Worm (Caenorhabditis elegans): ENCODE measurements around the gene C32H11.3.
"Not testable (repeated sequence)": the region's sequence is repeated elsewhere in the genome, so short reads cannot be mapped to it uniquely, and the experiment has no call there.

C32H11.3 gene

DNA sequence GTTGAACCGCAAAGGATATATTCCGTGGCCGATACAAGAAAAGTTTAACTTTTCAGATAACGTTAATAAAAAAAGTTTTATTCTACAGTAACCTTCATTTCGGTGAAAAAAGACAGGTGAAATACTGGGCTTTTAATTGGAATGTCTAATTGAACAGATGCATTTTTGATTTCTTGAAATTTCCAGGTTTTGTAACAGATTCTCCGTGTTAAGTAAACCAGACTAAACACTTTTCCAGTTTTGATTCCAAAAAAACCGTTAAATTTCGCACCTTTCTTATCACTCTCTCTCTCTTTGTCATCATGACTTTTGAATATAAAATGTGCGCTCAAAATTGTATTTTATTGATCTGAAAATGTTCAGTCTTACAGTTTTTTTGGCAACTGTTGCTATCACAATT lies at the start of gene C32H11.3:
C32H11.3 (plus strand) TSS at position 301 of the 400 bp plus-strand sequence.
- TF ChIP-seq fkh-2 (tag; optimal IDR thresholded peaks at IDR 0.05), result no peak
- no peak for TF ChIP-seq jun-1 (tag; optimal IDR thresholded peaks at IDR 0.05)
- TF ChIP-seq nhr-11 (tag; optimal IDR thresholded peaks at IDR 0.05), result no peak
- TF ChIP-seq ZK546.5 (tag; optimal IDR thresholded peaks at IDR 0.05), result no peak

- TF ChIP-seq tbx-2 (tag; optimal IDR thresholded peaks at IDR 0.05), result no peak
- TF ChIP-seq sea-2 (GFP tag; optimal IDR thresholded peaks at IDR 0.05), result no peak
- no peak for TF ChIP-seq nhr-76 (tag; optimal IDR thresholded peaks at IDR 0.05)
- no peak for TF ChIP-seq ama-1 (optimal IDR thresholded peaks at IDR 0.05)
- TF ChIP-seq jun-1 (tag; optimal IDR thresholded peaks at IDR 0.05), result no peak
- no peak for TF ChIP-seq ztf-4 (tag; optimal IDR thresholded peaks at IDR 0.05)
- peak; percentile 71 for TF ChIP-seq elt-2 (tag; optimal IDR thresholded peaks at IDR 0.05)
- no peak for TF ChIP-seq lin-39 (tag; optimal IDR thresholded peaks at IDR 0.05)
- TF ChIP-seq ceh-9 (tag; optimal IDR thresholded peaks at IDR 0.05), result no peak
- peak; percentile 21 for TF ChIP-seq pqm-1 (tag; optimal IDR thresholded peaks at IDR 0.05)
- no peak for TF ChIP-seq nfya-1 (tag; optimal IDR thresholded peaks at IDR 0.05; ENCODE audit: insufficient read depth)
- TF ChIP-seq lin-15B (tag; optimal IDR thresholded peaks at IDR 0.05), result no peak
- TF ChIP-seq nhr-11 (tag; optimal IDR thresholded peaks at IDR 0.05), result no peak
- TF ChIP-seq mdl-1 (tag; optimal IDR thresholded peaks at IDR 0.05), result no peak
- TF ChIP-seq eor-1 (tag; optimal IDR thresholded peaks at IDR 0.05), result no peak
- TF ChIP-seq egl-5 (tag; optimal IDR thresholded peaks at IDR 0.05), result no peak
Observed at ce11 chrIV:12869383-12869782, 49.0 kb upstream of the C32H11.3 start.

- no peak for TF ChIP-seq tbx-2 (tag; optimal IDR thresholded peaks at IDR 0.05)
- TF ChIP-seq ztf-4 (tag; optimal IDR thresholded peaks at IDR 0.05), result no peak
- TF ChIP-seq fkh-10 (GFP tag; optimal IDR thresholded peaks at IDR 0.05), result no peak
- TF ChIP-seq elt-2 (tag; optimal IDR thresholded peaks at IDR 0.05), result peak; percentile 19
- no peak for TF ChIP-seq aly-2 (tag; optimal IDR thresholded peaks at IDR 0.05)
- TF ChIP-seq snpc-4 (tag; optimal IDR thresholded peaks at IDR 0.05), result peak; percentile 31
- TF ChIP-seq pha-4 (tag; optimal IDR thresholded peaks at IDR 0.05), result no peak
- no peak for TF ChIP-seq ceh-28 (tag; optimal IDR thresholded peaks at IDR 0.05)
- no peak for TF ChIP-seq hmg-11 (tag; optimal IDR thresholded peaks at IDR 0.05)
Observed at ce11 chrIV:12869812-12870211, 48.5 kb upstream of the C32H11.3 start.

ce11 chrIV:12870315-12870714 lies 48.0 kb upstream of the C32H11.3 start:
- TF ChIP-seq ceh-82 (tag; optimal IDR thresholded peaks at IDR 0.05) (no peak), elt-2 (tag; optimal IDR thresholded peaks at IDR 0.05) (peak; percentile 10)

DNA sequence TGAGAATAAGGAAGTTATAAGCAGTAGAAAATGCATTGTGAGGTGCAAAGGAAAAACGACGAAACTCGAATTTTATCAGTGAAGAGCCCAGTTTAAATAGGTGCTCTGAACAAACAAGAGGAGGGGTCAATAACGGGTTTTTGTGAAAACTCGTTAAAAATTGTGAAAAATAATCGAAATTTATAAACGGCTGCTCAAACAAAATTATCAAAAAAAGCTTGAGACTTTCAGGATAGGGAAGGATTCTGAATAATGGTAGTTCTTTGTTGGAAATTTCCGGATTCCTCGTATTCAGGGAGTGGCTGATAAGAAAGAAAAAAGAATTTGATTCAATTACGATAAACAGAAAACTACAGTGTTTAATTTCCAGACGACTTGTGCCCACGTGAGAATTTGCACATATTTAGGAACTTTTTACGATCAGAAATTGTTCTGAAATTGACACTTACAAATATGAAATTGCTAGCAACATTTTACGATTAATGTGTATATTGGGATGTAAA lies 46.9 kb upstream of the C32H11.3 start, which contains the start of gene clec-187:
clec-187 (minus strand) TSS at position 51 of the 503 bp plus-strand sequence.
- no peak for TF ChIP-seq nhr-76 (tag; optimal IDR thresholded peaks at IDR 0.05)
- peak; percentile 56 for TF ChIP-seq elt-2 (tag; optimal IDR thresholded peaks at IDR 0.05)
- no peak for TF ChIP-seq fkh-10 (GFP tag; optimal IDR thresholded peaks at IDR 0.05)
- TF ChIP-seq pha-4 (tag; optimal IDR thresholded peaks at IDR 0.05), result peak; percentile 3
- no peak for TF ChIP-seq nhr-23 (tag; optimal IDR thresholded peaks at IDR 0.05)
- TF ChIP-seq nhr-11 (tag; optimal IDR thresholded peaks at IDR 0.05), result no peak
- no peak for TF ChIP-seq nhr-43 (tag; optimal IDR thresholded peaks at IDR 0.05; ENCODE audit: poor library complexity, severe bottlenecking)
- TF ChIP-seq nhr-77 (tag; optimal IDR thresholded peaks at IDR 0.05), result no peak

ce11 chrIV:12875260-12875659 lies 43.1 kb upstream of the C32H11.3 start, which contains the start of gene ZK896.1:
ZK896.1 (minus strand) TSS chrIV:12875360.
- TF ChIP-seq egl-5, daf-12, elt-1 (tag; optimal IDR thresholded peaks at IDR 0.05): not testable (repeated sequence)

DNA sequence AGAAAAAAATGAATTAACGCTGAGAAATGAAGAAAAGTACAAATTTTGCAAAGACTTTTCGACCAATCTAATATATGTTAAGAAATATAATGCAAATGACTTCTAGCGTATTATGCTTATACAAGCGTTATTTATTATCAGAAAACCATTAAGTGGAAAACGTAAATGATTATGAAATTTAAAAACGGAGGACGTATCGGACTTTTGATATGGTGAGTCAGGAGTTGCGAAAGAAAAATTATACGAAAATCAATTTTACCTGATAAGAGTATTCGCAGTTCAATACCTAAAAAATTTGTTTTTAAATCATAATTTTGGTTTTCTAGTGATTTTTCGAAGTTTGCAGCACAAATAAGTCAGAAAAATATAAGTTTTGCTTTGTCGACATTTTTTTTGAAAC lies 41.8 kb upstream of the C32H11.3 start:
- TF ChIP-seq elt-2 (tag; optimal IDR thresholded peaks at IDR 0.05) (peak; percentile 62), daf-12 (tag; optimal IDR thresholded peaks at IDR 0.05) (no peak), mml-1 (tag; optimal IDR thresholded peaks at IDR 0.05) (no peak), pqm-1 (tag; optimal IDR thresholded peaks at IDR 0.05) (peak; percentile 74)
